Fruit fly (Drosophila melanogaster): ENCODE data around the gene CG16762.

DNA sequence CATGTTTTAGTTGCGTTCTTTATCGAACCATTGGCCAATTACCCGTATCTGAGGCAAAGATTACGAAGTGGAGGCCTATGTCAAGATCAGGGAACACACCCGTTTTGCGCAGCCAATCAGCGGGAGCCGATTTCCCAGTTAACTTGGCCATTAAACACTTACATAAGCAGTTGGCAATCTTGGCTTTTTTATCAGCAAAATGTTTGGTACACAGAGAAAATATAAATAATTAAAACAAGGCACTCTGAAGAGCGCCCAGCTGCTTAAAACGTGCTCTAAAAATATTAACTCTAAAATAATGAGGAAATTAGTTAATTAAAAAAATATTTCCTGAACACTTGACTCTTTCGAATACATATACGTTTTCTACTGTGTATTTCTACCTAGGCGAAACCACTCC, 26.4 kb upstream of the CG16762 start:
- TF ChIP-seq CG8478 (optimal IDR thresholded peaks at IDR 0.05): no peak
- TF ChIP-seq CTCF (optimal IDR thresholded peaks at IDR 0.05): no peak
